Fruit fly (Drosophila melanogaster) whole organism, wandering third instar larva: Measurements from ENCODE around the gene CG42323.

Experiments used
- CrebA ChIP-seq: fragments of 200-800 bp; sonication (Bioruptor generic); optimal IDR thresholded peaks from 2 replicates; lab custom pipeline; 2016; ENCODE audit warnings: missing biosample characterization, mild to moderate bottlenecking, missing genetic modification characterization, borderline replicate concordance
- GATAd ChIP-seq: sonication (Bioruptor generic); optimal IDR thresholded peaks from 2 replicates; lab custom pipeline; 2016; ENCODE audit warnings: missing biosample characterization, missing genetic modification characterization
- HLH106 ChIP-seq: fragments of 200-800 bp; optimal IDR thresholded peaks from 3 replicates; lab custom pipeline; 2019; ENCODE audit warnings: missing biosample characterization, mild to moderate bottlenecking, missing genetic modification characterization, moderate library complexity
- Hnf4 ChIP-seq: fragments of 200-800 bp; sonication (Bioruptor generic); optimal IDR thresholded peaks from 2 replicates; lab custom pipeline; 2016; ENCODE audit warnings: missing biosample characterization, mild to moderate bottlenecking, missing genetic modification characterization
- Hr78 ChIP-seq: fragments of >200 bp; optimal IDR thresholded peaks from 2 replicates; lab custom pipeline; 2017; ENCODE audit warnings: missing biosample characterization, missing genetic modification characterization
- Jra ChIP-seq: sonication (Bioruptor generic); optimal IDR thresholded peaks from 2 replicates; lab custom pipeline; 2016; ENCODE audit warnings: missing biosample characterization, missing genetic modification characterization
- OdsH ChIP-seq: fragments of 200-800 bp; sonication (Bioruptor generic); optimal IDR thresholded peaks from 2 replicates; lab custom pipeline; 2016; ENCODE audit warnings: missing biosample characterization, mild to moderate bottlenecking, missing genetic modification characterization
- brk ChIP-seq: fragments of 200-800 bp; sonication (Bioruptor generic); optimal IDR thresholded peaks from 2 replicates; lab custom pipeline; 2016; ENCODE audit warnings: missing biosample characterization, mild to moderate bottlenecking, missing genetic modification characterization
- ey ChIP-seq: fragments of 200-800 bp; sonication (Bioruptor generic); optimal IDR thresholded peaks from 2 replicates; lab custom pipeline; 2016; ENCODE audit warnings: missing biosample characterization, missing genetic modification characterization
- fru ChIP-seq: fragments of 200-800 bp; sonication (Bioruptor generic); optimal IDR thresholded peaks from 3 replicates; lab custom pipeline; 2016; ENCODE audit warnings: missing biosample characterization, mild to moderate bottlenecking, missing genetic modification characterization
- lola ChIP-seq: fragments of >200 bp; optimal IDR thresholded peaks from 2 replicates; lab custom pipeline; 2017; ENCODE audit warnings: missing biosample characterization, missing genetic modification characterization
- usp ChIP-seq: fragments of >200 bp; optimal IDR thresholded peaks from 2 replicates; lab custom pipeline; 2017; ENCODE audit warnings: missing biosample characterization, missing genetic modification characterization

DNA sequence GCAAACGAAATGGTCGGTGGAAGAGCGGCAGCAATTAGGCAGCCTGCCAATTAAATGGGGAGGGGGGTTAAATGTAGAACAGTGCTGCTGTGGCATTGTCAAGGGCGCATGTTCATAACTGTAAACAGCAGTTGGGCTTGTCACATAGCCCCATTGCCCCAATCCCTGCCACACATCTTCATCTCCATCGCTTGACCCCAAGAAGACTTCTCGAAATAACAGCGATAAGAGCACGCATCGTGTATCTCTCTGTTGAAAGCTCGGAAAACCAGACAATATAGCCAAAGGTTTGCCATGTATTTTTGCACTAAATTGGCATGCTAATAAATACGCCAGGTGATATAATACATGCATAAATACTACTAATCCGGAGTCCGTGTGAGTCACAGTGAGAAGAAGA is 19.6 kb upstream of the CG42323 start:
- TF ChIP-seq Jra (GFP tag; lab: Kevin White, UChicago): no peak
- no peak for TF ChIP-seq Hr78 (GFP tag; lab: Kevin White, UChicago)
- TF ChIP-seq OdsH: no peak
- TF ChIP-seq HLH106 (tag; lab: Kevin White, UChicago): no peak
- no peak for TF ChIP-seq GATAd (GFP tag; lab: Kevin White, UChicago)
- TF ChIP-seq usp: no peak
- no peak for TF ChIP-seq Hnf4
- TF ChIP-seq fru (GFP tag; lab: Kevin White, UChicago): no peak
- TF ChIP-seq CrebA (GFP tag; lab: Kevin White, UChicago): no peak
- no peak for TF ChIP-seq brk (GFP tag; lab: Kevin White, UChicago)
- no peak for TF ChIP-seq ey (GFP tag; lab: Kevin White, UChicago)
- TF ChIP-seq lola (GFP tag; lab: Kevin White, UChicago): no peak
